Worm (Caenorhabditis elegans) whole organism, early embryonic: ENCODE results near the gene F26D11.1.

Experiments used
- B0310.2 ChIP-seq: sonication (generic microtip); optimal IDR thresholded peaks from 2 replicates; lab custom pipeline; 2016; ENCODE audit warnings: mild to moderate bottlenecking, missing genetic modification characterization, missing compliant biosample characterization
- ama-1 ChIP-seq: fragments of 150-350 bp; optimal IDR thresholded peaks from 2 replicates; lab custom pipeline; 2014
- ceh-13 ChIP-seq: fragments of 200-800 bp; sonication (Bioruptor generic); optimal IDR thresholded peaks from 2 replicates; lab custom pipeline; 2018; ENCODE audit warnings: mild to moderate bottlenecking, missing genetic modification characterization, missing compliant biosample characterization
- ceh-36 ChIP-seq: sonication (generic microtip); optimal IDR thresholded peaks from 2 replicates; lab custom pipeline; 2016; ENCODE audit warnings: missing genetic modification characterization, inconsistent platforms, missing compliant biosample characterization
- ets-7 ChIP-seq: sonication (generic microtip); optimal IDR thresholded peaks from 2 replicates; lab custom pipeline; 2016; ENCODE audit warnings: missing genotype, missing genetic modification characterization, missing compliant biosample characterization
- flt-1 ChIP-seq: fragments of 200-800 bp; sonication (Bioruptor generic); IDR thresholded peaks from 2 replicates; pipeline ENCODE4 v1.3.6; 2022; ENCODE audit warnings: missing genetic modification characterization, missing compliant biosample characterization
- hmbx-1 ChIP-seq: sonication (generic microtip); optimal IDR thresholded peaks from 2 replicates; lab custom pipeline; 2016; ENCODE audit warnings: mild to moderate bottlenecking, missing genetic modification characterization, missing compliant biosample characterization
- hmg-4 ChIP-seq: fragments of 200-800 bp; sonication (Bioruptor generic); optimal IDR thresholded peaks from 2 replicates; lab custom pipeline; 2018; ENCODE audit warnings: mild to moderate bottlenecking, missing genetic modification characterization, missing compliant biosample characterization
- pes-1 ChIP-seq: fragments of 200-800 bp; sonication (Bioruptor generic); IDR thresholded peaks from 2 replicates; pipeline ENCODE4 v1.3.6; 2022; ENCODE audit warnings: missing genetic modification reagents, missing genetic modification characterization, missing compliant biosample characterization
- scrt-1 ChIP-seq: fragments of 200-800 bp; sonication (Bioruptor generic); IDR thresholded peaks from 2 replicates; pipeline ENCODE4 v1.3.6; 2022; ENCODE audit warnings: missing genetic modification characterization, missing compliant biosample characterization
- sea-1 ChIP-seq: fragments of 200-800 bp; sonication (Bioruptor generic); conservative IDR thresholded peaks from 2 replicates; pipeline ENCODE4 v1.3.6; 2022; ENCODE audit warnings: missing genetic modification characterization, missing compliant biosample characterization
- tbx-37 ChIP-seq: fragments of 200-800 bp; sonication (Bioruptor generic); conservative IDR thresholded peaks from 2 replicates; pipeline ENCODE4 v1.3.6; 2022; ENCODE audit warnings: missing genetic modification reagents, missing genetic modification characterization, missing compliant biosample characterization

- peak; percentile 40 for TF ChIP-seq hmg-4 (GFP tag; lab: Kevin White, UChicago)
- TF ChIP-seq B0310.2 (tag; lab: Kevin White, UChicago): no peak
- no peak for TF ChIP-seq sea-1
- TF ChIP-seq pes-1: no peak
- TF ChIP-seq ceh-13 (GFP tag; lab: Kevin White, UChicago): no peak
- TF ChIP-seq ceh-36: no peak
- no peak for TF ChIP-seq flt-1
- TF ChIP-seq ama-1 (lab: Kevin White, UChicago): no peak
- TF ChIP-seq hmbx-1 (tag; lab: Kevin White, UChicago): no peak
- TF ChIP-seq scrt-1 (GFP tag; lab: Robert Waterston, UW): no peak
- TF ChIP-seq tbx-37 (GFP tag; lab: Robert Waterston, UW): no peak
- TF ChIP-seq ets-7 (tag; lab: Kevin White, UChicago): no peak
Observed at ce11 chrV:8000929-8001513, 19.7 kb downstream of the F26D11.1 start, which contains the start of gene Y97E10AR.1.
